Worm (Caenorhabditis elegans) whole organism, L1 larva: ENCODE measurements around the gene Y43F8B.23.

Source experiments
- aly-2 ChIP-seq: fragments of 150-350 bp; optimal IDR thresholded peaks from 2 replicates; lab custom pipeline; 2014; ENCODE audit warnings: missing biosample characterization, missing genetic modification characterization
- fkh-8 ChIP-seq: sonication (generic microtip); optimal IDR thresholded peaks from 2 replicates; lab custom pipeline; 2016; ENCODE audit warnings: mild to moderate bottlenecking, missing genetic modification characterization, missing compliant biosample characterization
- fos-1 ChIP-seq: fragments of 150-350 bp; optimal IDR thresholded peaks from 2 replicates; lab custom pipeline; 2014; ENCODE audit warnings: missing biosample characterization, missing genetic modification characterization
- jun-1 ChIP-seq: fragments of 150-350 bp; optimal IDR thresholded peaks from 2 replicates; lab custom pipeline; 2014; ENCODE audit warnings: missing biosample characterization, missing genetic modification reagents, missing genetic modification characterization
- nhr-90 ChIP-seq: sonication (generic microtip); optimal IDR thresholded peaks from 2 replicates; lab custom pipeline; 2016; ENCODE audit warnings: mild to moderate bottlenecking, missing genetic modification characterization, missing compliant biosample characterization; ENCODE audit not compliant: poor library complexity
- pqm-1 ChIP-seq: sonication (generic microtip); optimal IDR thresholded peaks from 3 replicates; lab custom pipeline; 2017; ENCODE audit warnings: missing biosample characterization, missing genetic modification characterization
- rnt-1 ChIP-seq: sonication (generic microtip); optimal IDR thresholded peaks from 2 replicates; lab custom pipeline; 2016; ENCODE audit warnings: mild to moderate bottlenecking, missing genetic modification characterization, moderate library complexity, missing compliant biosample characterization
- snpc-4 ChIP-seq: fragments of 150-350 bp; optimal IDR thresholded peaks from 2 replicates; lab custom pipeline; 2014; ENCODE audit warnings: missing biosample characterization, missing genetic modification characterization
- sox-4 ChIP-seq: sonication (generic microtip); optimal IDR thresholded peaks from 2 replicates; lab custom pipeline; 2016; ENCODE audit warnings: missing genetic modification characterization, missing compliant biosample characterization
- swsn-7 ChIP-seq: sonication (generic microtip); optimal IDR thresholded peaks from 2 replicates; lab custom pipeline; 2016; ENCODE audit warnings: missing genetic modification characterization, missing compliant biosample characterization
- tbx-2 ChIP-seq: sonication (generic microtip); optimal IDR thresholded peaks from 2 replicates; lab custom pipeline; 2016; ENCODE audit warnings: missing genetic modification characterization, missing compliant biosample characterization
- unc-62 ChIP-seq: fragments of 150-350 bp; optimal IDR thresholded peaks from 2 replicates; lab custom pipeline; 2014; ENCODE audit warnings: missing biosample characterization, missing genetic modification reagents, missing genetic modification characterization

ce11 chrV:19417836-19418235 is 49.6 kb downstream of the Y43F8B.23 start, which contains the start of gene C25F9.15:
- TF ChIP-seq unc-62 (GFP tag; lab: Kevin White, UChicago) = no peak
- TF ChIP-seq aly-2 (tag; lab: Kevin White, UChicago) = no peak
- TF ChIP-seq nhr-90 = no peak
- TF ChIP-seq swsn-7 = no peak
- no peak for TF ChIP-seq tbx-2
- no peak for TF ChIP-seq pqm-1 (tag; lab: Kevin White, UChicago)
- no peak for TF ChIP-seq rnt-1
- TF ChIP-seq snpc-4 (tag; lab: Kevin White, UChicago) = no peak
- no peak for TF ChIP-seq fos-1 (tag; lab: Kevin White, UChicago)
- TF ChIP-seq fkh-8 = no peak
- no peak for TF ChIP-seq jun-1 (tag; lab: Kevin White, UChicago)
- TF ChIP-seq sox-4 (tag; lab: Kevin White, UChicago) = no peak
